Worm (Caenorhabditis elegans) whole organism, L2 larva: ENCODE measurements around the gene mes-1.

Experiments
- C34F6.9 ChIP-seq: fragments of 150-350 bp; optimal IDR thresholded peaks from 2 replicates; lab custom pipeline; 2014; ENCODE audit warnings: missing biosample characterization, missing genetic modification characterization
- F13H6.1 ChIP-seq: sonication (generic microtip); optimal IDR thresholded peaks from 2 replicates; lab custom pipeline; 2016; ENCODE audit warnings: missing genetic modification characterization, missing compliant biosample characterization
- R02D3.7 ChIP-seq: fragments of 150-350 bp; optimal IDR thresholded peaks from 2 replicates; lab custom pipeline; 2014; ENCODE audit warnings: missing biosample characterization, missing genetic modification characterization
- Y55F3AM.14 ChIP-seq: fragments of 200-800 bp; sonication (Bioruptor generic); optimal IDR thresholded peaks from 2 replicates; lab custom pipeline; 2018; ENCODE audit warnings: mild to moderate bottlenecking, missing genetic modification characterization, missing compliant biosample characterization
- ZK546.5 ChIP-seq: sonication (generic microtip); optimal IDR thresholded peaks from 2 replicates; lab custom pipeline; 2017; ENCODE audit warnings: missing biosample characterization, missing genetic modification characterization
- aly-2 ChIP-seq: fragments of 150-350 bp; optimal IDR thresholded peaks from 2 replicates; lab custom pipeline; 2014; ENCODE audit warnings: missing biosample characterization, missing genetic modification characterization
- ama-1 ChIP-seq: fragments of 150-350 bp; optimal IDR thresholded peaks from 2 replicates; lab custom pipeline; 2018; ENCODE audit warnings: inconsistent platforms
- blmp-1 ChIP-seq: sonication (generic microtip); optimal IDR thresholded peaks from 2 replicates; lab custom pipeline; 2017; ENCODE audit warnings: missing genetic modification characterization, mild to moderate bottlenecking, missing compliant biosample characterization, antibody characterized with exemption, moderate library complexity; ENCODE audit not compliant: insufficient read depth
- ceh-16 ChIP-seq: fragments of 150-350 bp; optimal IDR thresholded peaks from 2 replicates; lab custom pipeline; 2014; ENCODE audit warnings: missing biosample characterization, missing genetic modification characterization
- ceh-82 ChIP-seq: fragments of 150-350 bp; optimal IDR thresholded peaks from 2 replicates; lab custom pipeline; 2014; ENCODE audit warnings: missing biosample characterization, missing genetic modification characterization
- egl-27 ChIP-seq: sonication (generic microtip); optimal IDR thresholded peaks from 3 replicates; lab custom pipeline; 2017; ENCODE audit warnings: missing biosample characterization, missing genetic modification reagents, missing genetic modification characterization
- elt-3 ChIP-seq: sonication (generic microtip); optimal IDR thresholded peaks from 2 replicates; lab custom pipeline; 2017; ENCODE audit warnings: missing biosample characterization, missing genetic modification characterization
- gmeb-1 ChIP-seq: fragments of 150-350 bp; optimal IDR thresholded peaks from 2 replicates; lab custom pipeline; 2014; ENCODE audit warnings: missing biosample characterization, missing genetic modification characterization
- lin-11 ChIP-seq: fragments of 150-350 bp; sonication (generic microtip); optimal IDR thresholded peaks from 2 replicates; lab custom pipeline; 2014; ENCODE audit warnings: missing biosample characterization, missing genetic modification characterization, inconsistent platforms, mixed read lengths
- lin-13 ChIP-seq: fragments of 150-350 bp; optimal IDR thresholded peaks from 2 replicates; lab custom pipeline; 2014; ENCODE audit warnings: missing biosample characterization, missing genetic modification reagents, missing genetic modification characterization
- lin-39 ChIP-seq: fragments of 150-350 bp; optimal IDR thresholded peaks from 2 replicates; lab custom pipeline; 2014; ENCODE audit warnings: missing biosample characterization, missing genetic modification reagents, missing genetic modification characterization
- lsy-2 ChIP-seq, 2 experiments: fragments of 150-350 bp in 1 of 2; sonication (generic microtip) in 1 of 2; optimal IDR thresholded peaks; 2 replicates each; lab custom pipeline; 2014 to 2017; ENCODE audit warnings: missing biosample characterization in 2 of 2, missing genetic modification characterization in 2 of 2
- mab-5 ChIP-seq: fragments of 150-350 bp; optimal IDR thresholded peaks from 2 replicates; lab custom pipeline; 2014; ENCODE audit warnings: missing biosample characterization, missing genetic modification characterization
- mdl-1 ChIP-seq, 2 experiments: fragments of 150-350 bp in 1 of 2; sonication (generic microtip) in 1 of 2; optimal IDR thresholded peaks; 2 replicates each; lab custom pipeline; 2017; ENCODE audit warnings: missing biosample characterization in 2 of 2, missing genetic modification characterization in 2 of 2
- nhr-11 ChIP-seq: fragments of 150-350 bp; optimal IDR thresholded peaks from 2 replicates; lab custom pipeline; 2014; ENCODE audit warnings: missing biosample characterization, missing genetic modification characterization
- nhr-12 ChIP-seq: fragments of 150-350 bp; optimal IDR thresholded peaks from 2 replicates; lab custom pipeline; 2014; ENCODE audit warnings: missing biosample characterization, missing genetic modification characterization
- nhr-129 ChIP-seq: fragments of 150-350 bp; optimal IDR thresholded peaks from 2 replicates; lab custom pipeline; 2014; ENCODE audit warnings: missing biosample characterization, missing genetic modification characterization
- nhr-21 ChIP-seq: fragments of 150-350 bp; optimal IDR thresholded peaks from 2 replicates; lab custom pipeline; 2014; ENCODE audit warnings: missing biosample characterization, missing genetic modification characterization
- nhr-237 ChIP-seq: fragments of 150-350 bp; optimal IDR thresholded peaks from 2 replicates; lab custom pipeline; 2014; ENCODE audit warnings: missing biosample characterization, missing genetic modification characterization
- nhr-25 ChIP-seq: fragments of 150-350 bp; sonication (generic microtip); optimal IDR thresholded peaks from 3 replicates; lab custom pipeline; 2014; ENCODE audit warnings: missing biosample characterization, missing genetic modification characterization
- nhr-6 ChIP-seq: fragments of 150-350 bp; optimal IDR thresholded peaks from 2 replicates; lab custom pipeline; 2014; ENCODE audit warnings: missing biosample characterization, missing genetic modification characterization
- nhr-77 ChIP-seq: fragments of 150-350 bp; optimal IDR thresholded peaks from 2 replicates; lab custom pipeline; 2014; ENCODE audit warnings: missing biosample characterization, missing genetic modification characterization
- peb-1 ChIP-seq: fragments of 150-350 bp; optimal IDR thresholded peaks from 2 replicates; lab custom pipeline; 2014; ENCODE audit warnings: missing biosample characterization, missing genetic modification characterization
- sem-4 ChIP-seq: fragments of 150-350 bp; optimal IDR thresholded peaks from 2 replicates; lab custom pipeline; 2014; ENCODE audit warnings: missing biosample characterization, missing genetic modification reagents, missing genetic modification characterization
- skn-1 ChIP-seq: sonication (generic microtip); optimal IDR thresholded peaks from 2 replicates; lab custom pipeline; 2017; ENCODE audit warnings: missing biosample characterization, missing genetic modification characterization
- snpc-4 ChIP-seq: fragments of 150-350 bp; optimal IDR thresholded peaks from 2 replicates; lab custom pipeline; 2014; ENCODE audit warnings: missing biosample characterization, missing genetic modification characterization
- unc-62 ChIP-seq: fragments of 150-350 bp; optimal IDR thresholded peaks from 2 replicates; lab custom pipeline; 2014; ENCODE audit warnings: missing biosample characterization, missing genetic modification reagents, missing genetic modification characterization
- zag-1 ChIP-seq: fragments of 150-350 bp; optimal IDR thresholded peaks from 2 replicates; lab custom pipeline; 2014; ENCODE audit warnings: missing biosample characterization, missing genetic modification characterization
- ztf-1 ChIP-seq: fragments of 200-800 bp; sonication (Bioruptor generic); conservative IDR thresholded peaks from 2 replicates; pipeline ENCODE4 v1.3.6; 2022; ENCODE audit warnings: missing genetic modification characterization, missing compliant biosample characterization
- ztf-11 ChIP-seq: sonication (generic microtip); optimal IDR thresholded peaks from 2 replicates; lab custom pipeline; 2017; ENCODE audit warnings: missing biosample characterization, missing genetic modification characterization
- ztf-4 ChIP-seq: fragments of 150-350 bp; optimal IDR thresholded peaks from 2 replicates; lab custom pipeline; 2014; ENCODE audit warnings: missing biosample characterization, missing genetic modification characterization

Gene mes-1

ce11 chrX:11857178-11857577 is at the start of gene mes-1:
Gene mes-1 (plus strand): TSS chrX:11857478.
- TF ChIP-seq peb-1 (tag; lab: Kevin White, UChicago): no peak
- TF ChIP-seq ama-1: no peak
- TF ChIP-seq egl-27 (tag; lab: Kevin White, UChicago): no peak
- no peak for TF ChIP-seq lsy-2 (tag; optimal IDR thresholded peaks at IDR 0.05; lab: Kevin White, UChicago)
- TF ChIP-seq ZK546.5 (tag; lab: Kevin White, UChicago): no peak
- TF ChIP-seq Y55F3AM.14 (GFP tag; lab: Kevin White, UChicago): no peak
- no peak for TF ChIP-seq unc-62 (GFP tag; lab: Kevin White, UChicago)

DNA sequence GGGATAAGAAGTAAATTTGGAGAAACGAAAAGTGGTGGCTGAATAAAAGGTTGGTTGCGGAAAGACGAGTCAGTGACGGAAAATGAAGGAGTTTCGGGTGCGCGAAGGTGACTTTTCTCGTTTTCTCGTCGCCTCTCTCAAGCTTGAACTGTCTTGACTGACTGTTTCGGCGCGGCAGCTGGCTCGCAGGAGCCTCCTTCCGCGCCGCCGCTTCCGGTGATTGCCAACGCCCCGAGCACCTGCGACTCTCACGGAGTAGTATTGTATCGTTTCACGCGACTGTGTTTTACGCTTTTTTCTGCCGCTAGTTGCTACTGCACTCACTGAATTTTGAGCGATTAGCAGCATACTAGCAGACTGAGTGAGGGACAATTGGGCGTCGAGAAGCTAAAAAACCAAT is 42.6 kb upstream of the mes-1 start, which contains the start of gene C34E11.2:
TSS of gene C34E11.2 (minus strand) at position 84 of the 400 bp plus-strand sequence.
- TF ChIP-seq ZK546.5 (tag; lab: Kevin White, UChicago) (no peak), unc-62 (GFP tag; lab: Kevin White, UChicago) (no peak), nhr-237 (tag; lab: Kevin White, UChicago) (no peak), ceh-82 (tag; lab: Kevin White, UChicago) (no peak), nhr-25 (tag; lab: Kevin White, UChicago) (no peak), lin-13 (no peak), gmeb-1 (no peak), nhr-6 (no peak), sem-4 (no peak), mab-5 (tag; lab: Kevin White, UChicago) (no peak), F13H6.1 (tag; lab: Kevin White, UChicago) (no peak), skn-1 (tag; lab: Kevin White, UChicago) (no peak), blmp-1 (tag; lab: Kevin White, UChicago) (no peak), ceh-16 (tag; lab: Kevin White, UChicago) (no peak), nhr-77 (no peak), ztf-1 (no peak), aly-2 (tag; lab: Kevin White, UChicago) (no peak), ztf-4 (tag; lab: Kevin White, UChicago) (no peak), snpc-4 (tag; lab: Kevin White, UChicago) (no peak)

DNA sequence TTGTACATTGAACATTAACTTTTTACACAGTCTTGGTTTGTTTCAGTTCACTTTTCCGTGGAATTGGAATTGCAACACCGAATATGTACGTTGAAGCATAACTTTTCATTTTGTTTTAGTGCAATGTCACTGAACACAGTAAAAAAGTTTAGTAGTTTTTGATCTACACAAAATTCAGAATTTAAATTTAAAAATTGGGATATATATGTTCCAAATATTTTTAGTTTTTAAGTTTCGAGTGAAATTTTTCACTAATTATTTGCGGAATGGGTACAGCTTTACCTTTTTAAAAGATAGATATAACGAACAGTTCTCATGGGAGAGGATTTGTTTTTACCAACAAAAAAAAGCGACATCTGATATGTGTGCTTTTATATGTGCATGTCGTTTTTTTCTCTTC is 40.5 kb upstream of the mes-1 start:
- TF ChIP-seq nhr-6 (no peak), blmp-1 (tag; lab: Kevin White, UChicago) (no peak), ceh-16 (tag; lab: Kevin White, UChicago) (no peak), zag-1 (tag; lab: Kevin White, UChicago) (no peak), unc-62 (GFP tag; lab: Kevin White, UChicago) (no peak), lin-13 (no peak), ceh-82 (tag; lab: Kevin White, UChicago) (no peak), nhr-21 (tag; lab: Kevin White, UChicago) (no peak), skn-1 (tag; lab: Kevin White, UChicago) (no peak), ztf-1 (no peak), ama-1 (no peak)

ce11 chrX:11818711-11819110 is 38.6 kb upstream of the mes-1 start:
- peak; percentile 28 for TF ChIP-seq C34F6.9
- TF ChIP-seq F13H6.1 (tag; lab: Kevin White, UChicago): peak; percentile 76
- TF ChIP-seq nhr-129 (tag; lab: Kevin White, UChicago): peak; percentile 47
- TF ChIP-seq lin-39 (tag; lab: Kevin White, UChicago): no peak

ce11 chrX:11821159-11821720 is 36.0 kb upstream of the mes-1 start:
- TF ChIP-seq ztf-4 (tag; lab: Kevin White, UChicago): no peak
- no peak for TF ChIP-seq nhr-11
- TF ChIP-seq ceh-16 (tag; lab: Kevin White, UChicago): no peak
- TF ChIP-seq mab-5 (tag; lab: Kevin White, UChicago): no peak
- TF ChIP-seq lin-11: no peak
- TF ChIP-seq nhr-12 (tag; lab: Kevin White, UChicago): no peak
- TF ChIP-seq gmeb-1: no peak
- no peak for TF ChIP-seq elt-3 (tag; lab: Kevin White, UChicago)
- TF ChIP-seq lsy-2 (tag; optimal IDR thresholded peaks at IDR 0.05; lab: Kevin White, UChicago): no peak
- TF ChIP-seq F13H6.1 (tag; lab: Kevin White, UChicago): peak; percentile 33
- TF ChIP-seq C34F6.9: peak; percentile 3
- no peak for TF ChIP-seq ztf-11
- no peak for TF ChIP-seq snpc-4 (tag; lab: Kevin White, UChicago)
- no peak for TF ChIP-seq R02D3.7 (tag; lab: Kevin White, UChicago)
- TF ChIP-seq mdl-1 (tag; optimal IDR thresholded peaks at IDR 0.05; lab: Kevin White, UChicago): no peak
- no peak for TF ChIP-seq ceh-82 (tag; lab: Kevin White, UChicago)
